Fruit fly (Drosophila melanogaster) whole organism, embryonic: ENCODE data around the gene p24-1.
A peak's percentile ranks its signal among the peaks of the same experiment; 100 is the strongest.

Source experiments
- Abd-B ChIP-seq: fragments of 200-800 bp; sonication (Bioruptor generic); optimal IDR thresholded peaks from 2 replicates; lab custom pipeline; 2018; ENCODE audit warnings: missing biosample characterization, mild to moderate bottlenecking, missing genetic modification characterization, moderate library complexity
- CG10274 ChIP-seq: fragments of 200-800 bp; sonication (Bioruptor generic); optimal IDR thresholded peaks from 3 replicates; lab custom pipeline; 2017; ENCODE audit warnings: missing biosample characterization, mild to moderate bottlenecking, missing genetic modification characterization
- CG10654 ChIP-seq: fragments of 200-800 bp; sonication (Bioruptor generic); optimal IDR thresholded peaks from 2 replicates; lab custom pipeline; 2016; ENCODE audit warnings: missing biosample characterization, missing genetic modification characterization
- CG1529 ChIP-seq: fragments of 200-800 bp; sonication (Bioruptor generic); optimal IDR thresholded peaks from 3 replicates; lab custom pipeline; 2018; ENCODE audit warnings: missing biosample characterization, missing genetic modification characterization
- CG17568 ChIP-seq: fragments of 200-800 bp; sonication (Bioruptor generic); optimal IDR thresholded peaks from 2 replicates; lab custom pipeline; 2018; ENCODE audit warnings: missing biosample characterization, mild to moderate bottlenecking, missing genetic modification characterization, moderate library complexity
- CG18764 ChIP-seq: fragments of 200-800 bp; sonication (Bioruptor generic); optimal IDR thresholded peaks from 3 replicates; lab custom pipeline; 2016; ENCODE audit warnings: missing biosample characterization, missing genetic modification characterization
- CG2875 ChIP-seq: fragments of 200-800 bp; sonication (Bioruptor generic); optimal IDR thresholded peaks from 2 replicates; lab custom pipeline; 2017; ENCODE audit warnings: missing biosample characterization, mild to moderate bottlenecking, missing genetic modification characterization, missing genetic modification reagents
- CG3065 ChIP-seq: fragments of 200-800 bp; sonication (Bioruptor generic); optimal IDR thresholded peaks from 2 replicates; lab custom pipeline; 2016; ENCODE audit warnings: missing biosample characterization, missing genetic modification characterization
- CG31224 ChIP-seq: fragments of 200-800 bp; sonication (Bioruptor generic); IDR thresholded peaks from 2 replicates; pipeline ENCODE4 v1.3.6; 2022; ENCODE audit warnings: missing biosample characterization, missing genetic modification characterization
- CG3726 ChIP-seq: fragments of 200-800 bp; sonication (Bioruptor generic); IDR thresholded peaks from 3 replicates; pipeline ENCODE4, ENCODE4 v1.3.6; 2022; ENCODE audit warnings: missing biosample characterization, missing genetic modification characterization
- CG5180 ChIP-seq: fragments of 200-800 bp; sonication (Bioruptor generic); optimal IDR thresholded peaks from 3 replicates; lab custom pipeline; 2017; ENCODE audit warnings: missing biosample characterization, missing genetic modification characterization, mild to moderate bottlenecking, moderate library complexity, missing genetic modification reagents
- CG5953 ChIP-seq: fragments of 200-800 bp; sonication (Bioruptor generic); IDR thresholded peaks from 2 replicates; pipeline ENCODE4 v1.3.6; 2022; ENCODE audit warnings: missing biosample characterization, missing genetic modification characterization
- CG6254 ChIP-seq: fragments of 200-800 bp; sonication (Bioruptor generic); optimal IDR thresholded peaks from 3 replicates; lab custom pipeline; 2017; ENCODE audit warnings: mild to moderate bottlenecking, missing biosample characterization, missing genetic modification reagents, missing genetic modification characterization
- CG6272 ChIP-seq: fragments of 200-800 bp; sonication (Bioruptor generic); IDR thresholded peaks from 2 replicates; pipeline ENCODE4 v1.3.6; 2022; ENCODE audit warnings: missing biosample characterization, missing genetic modification characterization
- CG6765 ChIP-seq: fragments of 200-800 bp; sonication (Bioruptor generic); optimal IDR thresholded peaks from 3 replicates; lab custom pipeline; 2017; ENCODE audit warnings: missing biosample characterization, mild to moderate bottlenecking, missing genetic modification characterization
- CG6791 ChIP-seq: fragments of 200-800 bp; sonication (Bioruptor generic); IDR thresholded peaks from 3 replicates; pipeline ENCODE4 v1.3.6; 2022; ENCODE audit warnings: missing biosample characterization, missing genetic modification characterization; ENCODE audit not compliant: partially characterized antibody
- CG7357 ChIP-seq: fragments of 200-800 bp; sonication (Bioruptor generic); IDR thresholded peaks from 3 replicates; pipeline ENCODE4 v1.3.6; 2022; ENCODE audit warnings: missing biosample characterization, missing genetic modification characterization
- CG7963 ChIP-seq: fragments of 200-800 bp; sonication (Bioruptor generic); IDR thresholded peaks from 3 replicates; pipeline ENCODE4 v1.3.6; 2022; ENCODE audit warnings: missing biosample characterization, missing genetic modification characterization; ENCODE audit not compliant: partially characterized antibody
- CG9437 ChIP-seq: fragments of 200-800 bp; sonication (Bioruptor generic); optimal IDR thresholded peaks from 2 replicates; lab custom pipeline; 2018; ENCODE audit warnings: missing biosample characterization, mild to moderate bottlenecking, missing genetic modification characterization
- CG9609 ChIP-seq: fragments of 200-800 bp; sonication (Bioruptor generic); optimal IDR thresholded peaks from 3 replicates; lab custom pipeline; 2016; ENCODE audit warnings: missing biosample characterization, missing genetic modification characterization
- CrebB ChIP-seq: fragments of 200-800 bp; sonication (Bioruptor generic); optimal IDR thresholded peaks from 3 replicates; lab custom pipeline; 2018; ENCODE audit warnings: missing biosample characterization, mild to moderate bottlenecking, missing genetic modification characterization
- Eip74EF ChIP-seq, 2 experiments: fragments of 200-800 bp in 1 of 2; fragments of >200 bp in 1 of 2; sonication (Bioruptor generic) in 1 of 2; optimal IDR thresholded peaks; 2 replicates each; lab custom pipeline; 2017 to 2019; ENCODE audit warnings: missing biosample characterization in 2 of 2, missing genetic modification characterization in 2 of 2, mild to moderate bottlenecking in 1 of 2, moderate library complexity in 1 of 2
- Ets65A ChIP-seq: fragments of 200-800 bp; sonication (Bioruptor generic); peaks from one replicate; lab custom pipeline; 2016; ENCODE audit warnings: missing biosample characterization, missing genetic modification characterization
- HLH3B ChIP-seq: fragments of 200-800 bp; sonication (Bioruptor generic); IDR thresholded peaks from 2 replicates; pipeline ENCODE4 v1.3.6; 2022; ENCODE audit warnings: missing biosample characterization, missing genetic modification characterization
- HLH4C ChIP-seq: fragments of 200-800 bp; sonication (Bioruptor generic); IDR thresholded peaks from 3 replicates; pipeline ENCODE4 v1.3.6; 2022; ENCODE audit warnings: missing biosample characterization, missing genetic modification characterization; ENCODE audit not compliant: partially characterized antibody
- Jarid2 ChIP-seq: fragments of 200-800 bp; sonication (Bioruptor generic); optimal IDR thresholded peaks from 3 replicates; lab custom pipeline; 2017; ENCODE audit warnings: mild to moderate bottlenecking, missing biosample characterization, missing genetic modification reagents, missing genetic modification characterization
- Mrtf ChIP-seq: fragments of 200-800 bp; sonication (Bioruptor generic); IDR thresholded peaks from 3 replicates; pipeline ENCODE4 v1.3.6; 2022; ENCODE audit warnings: missing biosample characterization, missing genetic modification characterization
- NC2α ChIP-seq: fragments of 200-800 bp; sonication (Bioruptor generic); optimal IDR thresholded peaks from 2 replicates; lab custom pipeline; 2016; ENCODE audit warnings: missing biosample characterization, missing genetic modification characterization
- Sin3A ChIP-seq: fragments of >200 bp; optimal IDR thresholded peaks from 2 replicates; lab custom pipeline; 2018
- Sox102F ChIP-seq: fragments of 200-800 bp; sonication (Bioruptor generic); optimal IDR thresholded peaks from 2 replicates; lab custom pipeline; 2018; ENCODE audit warnings: missing biosample characterization, mild to moderate bottlenecking, missing genetic modification characterization, moderate library complexity
- Xrp1 ChIP-seq: fragments of 200-800 bp; sonication (Bioruptor generic); IDR thresholded peaks from 2 replicates; pipeline ENCODE4 v1.3.6; 2022; ENCODE audit warnings: missing biosample characterization, missing genetic modification characterization
- YL-1 ChIP-seq: fragments of 200-800 bp; sonication (Bioruptor generic); optimal IDR thresholded peaks from 3 replicates; lab custom pipeline; 2017; ENCODE audit warnings: missing biosample characterization, mild to moderate bottlenecking, missing genetic modification characterization
- az2 ChIP-seq: fragments of 200-800 bp; sonication (Bioruptor generic); optimal IDR thresholded peaks from 3 replicates; lab custom pipeline; 2016; ENCODE audit warnings: missing biosample characterization, missing genetic modification characterization
- cg ChIP-seq: fragments of 200-800 bp; sonication (Bioruptor generic); optimal IDR thresholded peaks from 3 replicates; lab custom pipeline; 2019; ENCODE audit warnings: missing biosample characterization, mild to moderate bottlenecking, missing genetic modification characterization, moderate library complexity
- corto ChIP-seq: fragments of 200-800 bp; sonication (Bioruptor generic); optimal IDR thresholded peaks from 2 replicates; lab custom pipeline; 2016; ENCODE audit warnings: missing biosample characterization, mild to moderate bottlenecking, missing genetic modification characterization, moderate library complexity
- dmrt11E ChIP-seq: fragments of 200-800 bp; sonication (Bioruptor generic); optimal IDR thresholded peaks from 3 replicates; lab custom pipeline; 2018; ENCODE audit warnings: missing biosample characterization, mild to moderate bottlenecking, missing genetic modification characterization, moderate library complexity
- dpn ChIP-seq, 2 experiments: fragments of 200-800 bp; sonication (Bioruptor generic); optimal IDR thresholded peaks; 3 replicates each; lab custom pipeline; 2016; ENCODE audit warnings: missing biosample characterization in 2 of 2, missing genetic modification characterization in 2 of 2
- ftz-f1 ChIP-seq: fragments of 200-800 bp; sonication (Bioruptor generic); optimal IDR thresholded peaks from 2 replicates; lab custom pipeline; 2016; ENCODE audit warnings: missing biosample characterization, missing genetic modification characterization
- gt ChIP-seq: fragments of 200-800 bp; sonication (Bioruptor generic); IDR thresholded peaks from 2 replicates; pipeline ENCODE4 v1.3.6; 2022; ENCODE audit warnings: missing biosample characterization, missing genetic modification characterization
- ken ChIP-seq: fragments of 200-800 bp; sonication (Bioruptor generic); IDR thresholded peaks from 3 replicates; pipeline ENCODE4 v1.3.6; 2022; ENCODE audit warnings: missing biosample characterization, missing genetic modification characterization
- lbe ChIP-seq: fragments of 200-800 bp; sonication (Bioruptor generic); optimal IDR thresholded peaks from 2 replicates; lab custom pipeline; 2016; ENCODE audit warnings: missing biosample characterization, mild to moderate bottlenecking, missing genetic modification characterization
- mam ChIP-seq: fragments of 200-800 bp; sonication (Bioruptor generic); optimal IDR thresholded peaks from 3 replicates; lab custom pipeline; 2016; ENCODE audit warnings: missing biosample characterization, missing genetic modification characterization
- sd ChIP-seq: fragments of 200-800 bp; sonication (Bioruptor generic); optimal IDR thresholded peaks from 3 replicates; lab custom pipeline; 2018; ENCODE audit warnings: missing biosample characterization, mild to moderate bottlenecking, missing genetic modification characterization, moderate library complexity
- sob ChIP-seq: fragments of 200-800 bp; sonication (Bioruptor generic); IDR thresholded peaks from 2 replicates; pipeline ENCODE4 v1.3.6; 2022; ENCODE audit warnings: missing biosample characterization, missing genetic modification characterization
- tgo ChIP-seq: fragments of 200-800 bp; sonication (Bioruptor generic); IDR thresholded peaks from 3 replicates; pipeline ENCODE4 v1.3.6; 2022; ENCODE audit warnings: missing biosample characterization, missing genetic modification characterization
- tna ChIP-seq: fragments of 200-800 bp; sonication (Bioruptor generic); IDR thresholded peaks from 2 replicates; pipeline ENCODE4 v1.3.6; 2022; ENCODE audit warnings: missing biosample characterization, missing genetic modification characterization; ENCODE audit not compliant: partially characterized antibody
- twi ChIP-seq: fragments of 200-800 bp; optimal IDR thresholded peaks from 2 replicates; lab custom pipeline; 2019; ENCODE audit warnings: missing biosample characterization, mild to moderate bottlenecking, missing genetic modification characterization, moderate library complexity
- wdn ChIP-seq: fragments of 200-800 bp; sonication (Bioruptor generic); IDR thresholded peaks from 2 replicates; pipeline ENCODE4 v1.3.6; 2022; ENCODE audit warnings: missing biosample characterization, missing genetic modification characterization
- zen2 ChIP-seq: fragments of 200-800 bp; sonication (Bioruptor generic); IDR thresholded peaks from 3 replicates; pipeline ENCODE4 v1.3.6; 2022; ENCODE audit warnings: missing biosample characterization, missing genetic modification characterization; ENCODE audit not compliant: partially characterized antibody
- zf30C ChIP-seq: fragments of 200-800 bp; sonication (Bioruptor generic); optimal IDR thresholded peaks from 3 replicates; lab custom pipeline; 2018; ENCODE audit warnings: missing biosample characterization, mild to moderate bottlenecking, missing genetic modification characterization

p24-1 gene

DNA sequence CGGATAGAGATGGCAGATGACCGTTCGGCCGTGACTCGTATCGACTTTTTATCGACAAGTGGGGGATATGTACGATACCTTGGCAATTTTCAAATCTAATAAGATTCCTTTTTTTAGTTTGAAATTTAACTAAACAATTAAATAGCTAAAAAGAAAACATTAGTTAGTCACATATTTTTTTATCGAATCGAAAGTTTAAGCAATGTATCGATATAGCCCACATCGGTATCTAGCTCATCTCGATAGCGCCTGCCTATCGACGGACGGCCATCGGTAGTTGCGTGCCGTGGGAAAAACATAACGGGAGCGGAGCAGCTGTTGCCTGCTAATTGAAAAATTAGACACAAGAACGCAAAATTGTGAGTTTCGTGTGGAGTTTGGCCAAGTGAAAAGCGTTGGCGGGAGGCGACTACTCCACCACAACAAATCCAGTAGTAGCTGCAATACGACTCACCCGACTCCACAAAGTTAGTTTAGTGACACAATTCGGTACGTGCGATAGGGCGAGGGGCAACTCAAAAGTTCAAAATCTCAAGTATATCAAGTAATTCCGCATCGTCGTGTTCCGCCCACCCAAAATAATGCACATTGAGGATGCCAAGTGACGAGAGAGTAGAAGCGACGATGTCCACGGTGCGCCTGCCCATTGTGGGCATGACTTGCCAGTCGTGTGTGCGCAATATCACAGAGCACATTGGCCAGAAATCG lies 2.6 kb upstream of the p24-1 start, which contains the start of the genes CG10347 and ATP7 (continued):
- TF ChIP-seq CG9609 (GFP tag; lab: Kevin White, UChicago), result no peak
- TF ChIP-seq gt (GFP tag; lab: Robert Waterston, UW), result no peak
- TF ChIP-seq dmrt11E (tag; lab: Kevin White, UChicago), result no peak
- TF ChIP-seq CG6791, result peak; percentile 86
- TF ChIP-seq CrebB, result no peak
- TF ChIP-seq Sox102F (GFP tag; lab: Kevin White, UChicago), result no peak
- TF ChIP-seq CG1529 (GFP tag; lab: Kevin White, UChicago), result no peak
- peak; percentile 78 for TF ChIP-seq zen2
- peak; percentile 13 for TF ChIP-seq az2 (GFP tag; lab: Kevin White, UChicago)
- TF ChIP-seq CG10654 (GFP tag; lab: Kevin White, UChicago), result no peak
- no peak for TF ChIP-seq CG5953 (GFP tag; lab: Robert Waterston, UW)
- TF ChIP-seq cg, result no peak
- 0 out of 2 replicates have a peak, but pooled peaks have one; percentile 23 for TF ChIP-seq CG6272
- no peak for TF ChIP-seq CG7357
- peak; percentile 46 for TF ChIP-seq YL-1 (GFP tag; lab: Kevin White, UChicago)
- no peak for TF ChIP-seq CG31224
- no peak for TF ChIP-seq CG5180
- TF ChIP-seq Mrtf (GFP tag; lab: Robert Waterston, UW), result no peak
- no peak for TF ChIP-seq zf30C (GFP tag; lab: Kevin White, UChicago)
- no peak for TF ChIP-seq CG3726 (GFP tag; lab: Robert Waterston, UW)
- no peak for TF ChIP-seq CG3065 (GFP tag; lab: Kevin White, UChicago)
- no peak for TF ChIP-seq twi (tag; lab: Kevin White, UChicago)
- no peak for TF ChIP-seq CG2875 (GFP tag; lab: Kevin White, UChicago)
- TF ChIP-seq sob, result 0 out of 2 replicates have a peak, but pooled peaks have one; percentile 6
- TF ChIP-seq CG18764 (GFP tag; lab: Kevin White, UChicago), result no peak
- peak; percentile 75 for TF ChIP-seq CG7963 (GFP tag; lab: Robert Waterston, UW)
- TF ChIP-seq ftz-f1 (GFP tag; lab: Kevin White, UChicago), result no peak
- TF ChIP-seq CG6765, result no peak
- peak; percentile 80 for TF ChIP-seq Ets65A
- peak; percentile 13 for TF ChIP-seq CG9437 (GFP tag; lab: Kevin White, UChicago)
- peak in 1 of 2 experiments; percentile 36 for TF ChIP-seq dpn (GFP tag; optimal IDR thresholded peaks at IDR 0.05; lab: Kevin White, UChicago)
- TF ChIP-seq tna, result peak; percentile 82
- peak; percentile 72 for TF ChIP-seq Sin3A
- TF ChIP-seq Jarid2 (GFP tag; lab: Kevin White, UChicago), result peak; percentile 80
- peak; percentile 93 for TF ChIP-seq HLH4C (GFP tag; lab: Robert Waterston, UW)
- no peak for TF ChIP-seq NC2α
- no peak for TF ChIP-seq Abd-B (GFP tag; lab: Kevin White, UChicago)
- peak; percentile 36 for TF ChIP-seq mam
- TF ChIP-seq sd (tag; lab: Kevin White, UChicago), result peak; percentile 11
- no peak for TF ChIP-seq Eip74EF (GFP tag; optimal IDR thresholded peaks at IDR 0.05; lab: Kevin White, UChicago)
- TF ChIP-seq wdn (GFP tag; lab: Robert Waterston, UW), result no peak
- peak; percentile 22 for TF ChIP-seq lbe (GFP tag; lab: Kevin White, UChicago)
- no peak for TF ChIP-seq tgo
- TF ChIP-seq HLH3B (GFP tag; lab: Robert Waterston, UW), result no peak
- TF ChIP-seq CG6254 (GFP tag; lab: Kevin White, UChicago), result no peak
- no peak for TF ChIP-seq ken (GFP tag; lab: Robert Waterston, UW)
- no peak for TF ChIP-seq CG17568 (GFP tag; lab: Kevin White, UChicago)
- no peak for TF ChIP-seq Xrp1
- TF ChIP-seq corto (GFP tag; lab: Kevin White, UChicago), result no peak
- TF ChIP-seq CG10274 (GFP tag; lab: Kevin White, UChicago), result no peak
